Worm (Caenorhabditis elegans) whole organism, midembryonic: ENCODE data around the gene W03G1.2.

Experiments
- T22C8.4 ChIP-seq: fragments of 200-800 bp; sonication (Bioruptor generic); IDR thresholded peaks from 2 replicates; pipeline ENCODE4 v1.3.6; 2022; ENCODE audit warnings: missing genetic modification characterization, missing compliant biosample characterization
- flt-1 ChIP-seq: fragments of 200-800 bp; sonication (Bioruptor generic); IDR thresholded peaks from 2 replicates; pipeline ENCODE4 v1.3.6; 2022; ENCODE audit warnings: missing genetic modification characterization, missing compliant biosample characterization
- klf-2 ChIP-seq: fragments of 200-800 bp; sonication (Bioruptor generic); conservative IDR thresholded peaks from 2 replicates; pipeline ENCODE4 v1.3.6; 2022; ENCODE audit warnings: missing genetic modification reagents, missing genetic modification characterization, missing compliant biosample characterization
- med-1 ChIP-seq: sonication (generic microtip); optimal IDR thresholded peaks from 2 replicates; lab custom pipeline; 2017; ENCODE audit warnings: missing genetic modification characterization, mild to moderate bottlenecking, missing compliant biosample characterization, antibody characterized with exemption, missing genetic modification reagents; ENCODE audit not compliant: insufficient read depth
- ztf-29 ChIP-seq: fragments of 200-800 bp; sonication (Bioruptor generic); IDR thresholded peaks from 2 replicates; pipeline ENCODE4 v1.3.6; 2022; ENCODE audit warnings: missing genetic modification reagents, missing genetic modification characterization, missing compliant biosample characterization

DNA sequence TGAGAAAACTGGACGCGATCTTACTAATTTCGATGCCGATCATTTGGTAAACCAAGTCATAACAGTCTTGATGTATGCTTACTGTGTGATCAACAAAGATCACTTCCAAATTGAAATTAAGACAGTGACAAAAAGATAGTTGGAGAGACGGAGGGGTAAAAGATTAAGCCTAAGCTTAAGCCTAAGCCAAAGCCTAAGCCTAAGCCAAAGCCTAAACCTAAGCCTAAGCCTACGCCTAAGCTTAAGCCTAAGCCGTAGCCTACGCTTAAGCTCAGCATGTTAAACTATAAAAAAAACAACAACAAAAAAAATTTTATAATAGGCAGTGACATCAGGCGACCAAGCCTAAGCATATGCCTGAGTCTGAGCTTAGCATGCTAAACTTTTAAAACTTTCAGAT, 27.3 kb upstream of the W03G1.2 start:
- TF ChIP-seq klf-2 (GFP tag; lab: Robert Waterston, UW): no peak
- no peak for TF ChIP-seq med-1 (GFP tag; lab: Kevin White, UChicago)
- no peak for TF ChIP-seq flt-1
- TF ChIP-seq T22C8.4 (GFP tag; lab: Robert Waterston, UW): no peak
- TF ChIP-seq ztf-29: peak; percentile 59; the same call in 1 of the 2 replicates
